Worm (Caenorhabditis elegans) whole organism, L2 larva: Measurements from ENCODE around the gene F49C12.5.
A peak's percentile ranks its signal among the peaks of the same experiment; 100 is the strongest.
"Not testable (repeated sequence)": the region's sequence is repeated elsewhere in the genome, so short reads cannot be mapped to it uniquely, and the experiment has no call there.

Source experiments
- C34F6.9 ChIP-seq: fragments of 150-350 bp; optimal IDR thresholded peaks from 2 replicates; lab custom pipeline; 2014; ENCODE audit warnings: missing biosample characterization, missing genetic modification characterization
- R02D3.7 ChIP-seq: fragments of 150-350 bp; optimal IDR thresholded peaks from 2 replicates; lab custom pipeline; 2014; ENCODE audit warnings: missing biosample characterization, missing genetic modification characterization
- ZK546.5 ChIP-seq: sonication (generic microtip); optimal IDR thresholded peaks from 2 replicates; lab custom pipeline; 2017; ENCODE audit warnings: missing biosample characterization, missing genetic modification characterization
- alr-1 ChIP-seq: fragments of 150-350 bp; optimal IDR thresholded peaks from 2 replicates; lab custom pipeline; 2014; ENCODE audit warnings: missing biosample characterization, missing genetic modification characterization
- ama-1 ChIP-seq: fragments of 150-350 bp; optimal IDR thresholded peaks from 2 replicates; lab custom pipeline; 2018; ENCODE audit warnings: inconsistent platforms
- blmp-1 ChIP-seq: sonication (generic microtip); optimal IDR thresholded peaks from 2 replicates; lab custom pipeline; 2017; ENCODE audit warnings: missing genetic modification characterization, mild to moderate bottlenecking, missing compliant biosample characterization, antibody characterized with exemption, moderate library complexity; ENCODE audit not compliant: insufficient read depth
- ceh-16 ChIP-seq: fragments of 150-350 bp; optimal IDR thresholded peaks from 2 replicates; lab custom pipeline; 2014; ENCODE audit warnings: missing biosample characterization, missing genetic modification characterization
- ceh-82 ChIP-seq: fragments of 150-350 bp; optimal IDR thresholded peaks from 2 replicates; lab custom pipeline; 2014; ENCODE audit warnings: missing biosample characterization, missing genetic modification characterization
- crh-2 ChIP-seq: sonication (generic microtip); optimal IDR thresholded peaks from 2 replicates; lab custom pipeline; 2017; ENCODE audit warnings: missing biosample characterization, missing genetic modification characterization
- dmd-4 ChIP-seq: sonication (generic microtip); optimal IDR thresholded peaks from 2 replicates; lab custom pipeline; 2017; ENCODE audit warnings: missing biosample characterization, missing genetic modification characterization
- egl-27 ChIP-seq: sonication (generic microtip); optimal IDR thresholded peaks from 3 replicates; lab custom pipeline; 2017; ENCODE audit warnings: missing biosample characterization, missing genetic modification reagents, missing genetic modification characterization
- elt-1 ChIP-seq: fragments of 150-350 bp; optimal IDR thresholded peaks from 2 replicates; lab custom pipeline; 2014; ENCODE audit warnings: missing biosample characterization, missing genetic modification characterization
- fos-1 ChIP-seq: fragments of 150-350 bp; optimal IDR thresholded peaks from 2 replicates; lab custom pipeline; 2014; ENCODE audit warnings: missing biosample characterization, missing genetic modification characterization
- gmeb-1 ChIP-seq: fragments of 150-350 bp; optimal IDR thresholded peaks from 2 replicates; lab custom pipeline; 2014; ENCODE audit warnings: missing biosample characterization, missing genetic modification characterization
- lin-11 ChIP-seq: fragments of 150-350 bp; sonication (generic microtip); optimal IDR thresholded peaks from 2 replicates; lab custom pipeline; 2014; ENCODE audit warnings: missing biosample characterization, missing genetic modification characterization, inconsistent platforms, mixed read lengths
- lsy-2 ChIP-seq, 2 experiments: fragments of 150-350 bp in 1 of 2; sonication (generic microtip) in 1 of 2; optimal IDR thresholded peaks; 2 replicates each; lab custom pipeline; 2014 to 2017; ENCODE audit warnings: missing biosample characterization in 2 of 2, missing genetic modification characterization in 2 of 2
- mab-5 ChIP-seq: fragments of 150-350 bp; optimal IDR thresholded peaks from 2 replicates; lab custom pipeline; 2014; ENCODE audit warnings: missing biosample characterization, missing genetic modification characterization
- nhr-129 ChIP-seq: fragments of 150-350 bp; optimal IDR thresholded peaks from 2 replicates; lab custom pipeline; 2014; ENCODE audit warnings: missing biosample characterization, missing genetic modification characterization
- nhr-237 ChIP-seq: fragments of 150-350 bp; optimal IDR thresholded peaks from 2 replicates; lab custom pipeline; 2014; ENCODE audit warnings: missing biosample characterization, missing genetic modification characterization
- nhr-25 ChIP-seq: fragments of 150-350 bp; sonication (generic microtip); optimal IDR thresholded peaks from 3 replicates; lab custom pipeline; 2014; ENCODE audit warnings: missing biosample characterization, missing genetic modification characterization
- peb-1 ChIP-seq: fragments of 150-350 bp; optimal IDR thresholded peaks from 2 replicates; lab custom pipeline; 2014; ENCODE audit warnings: missing biosample characterization, missing genetic modification characterization
- sem-4 ChIP-seq: fragments of 150-350 bp; optimal IDR thresholded peaks from 2 replicates; lab custom pipeline; 2014; ENCODE audit warnings: missing biosample characterization, missing genetic modification reagents, missing genetic modification characterization
- skn-1 ChIP-seq: sonication (generic microtip); optimal IDR thresholded peaks from 2 replicates; lab custom pipeline; 2017; ENCODE audit warnings: missing biosample characterization, missing genetic modification characterization
- sma-3 ChIP-seq: sonication (generic microtip); optimal IDR thresholded peaks from 2 replicates; lab custom pipeline; 2016; ENCODE audit warnings: missing genetic modification reagents, missing genetic modification characterization, missing compliant biosample characterization
- sma-9 ChIP-seq, 2 experiments: fragments of 150-350 bp in 1 of 2; sonication (generic microtip) in 1 of 2; optimal IDR thresholded peaks; 2 replicates each; lab custom pipeline; 2014 to 2016; ENCODE audit warnings: missing genetic modification characterization in 2 of 2, mild to moderate bottlenecking in 1 of 2, missing biosample characterization in 1 of 2, missing compliant biosample characterization in 1 of 2, missing genetic modification reagents in 1 of 2, moderate library complexity in 1 of 2
- snpc-4 ChIP-seq: fragments of 150-350 bp; optimal IDR thresholded peaks from 2 replicates; lab custom pipeline; 2014; ENCODE audit warnings: missing biosample characterization, missing genetic modification characterization
- unc-39 ChIP-seq: fragments of 150-350 bp; optimal IDR thresholded peaks from 2 replicates; lab custom pipeline; 2014; ENCODE audit warnings: missing biosample characterization, missing genetic modification characterization
- unc-55 ChIP-seq: fragments of 150-350 bp; sonication (generic microtip); optimal IDR thresholded peaks from 3 replicates; lab custom pipeline; 2014; ENCODE audit warnings: missing biosample characterization, missing genetic modification reagents, missing genetic modification characterization
- unc-62 ChIP-seq: fragments of 150-350 bp; optimal IDR thresholded peaks from 2 replicates; lab custom pipeline; 2014; ENCODE audit warnings: missing biosample characterization, missing genetic modification reagents, missing genetic modification characterization
- zag-1 ChIP-seq: fragments of 150-350 bp; optimal IDR thresholded peaks from 2 replicates; lab custom pipeline; 2014; ENCODE audit warnings: missing biosample characterization, missing genetic modification characterization
- ztf-11 ChIP-seq: sonication (generic microtip); optimal IDR thresholded peaks from 2 replicates; lab custom pipeline; 2017; ENCODE audit warnings: missing biosample characterization, missing genetic modification characterization

F49C12.5 gene

DNA sequence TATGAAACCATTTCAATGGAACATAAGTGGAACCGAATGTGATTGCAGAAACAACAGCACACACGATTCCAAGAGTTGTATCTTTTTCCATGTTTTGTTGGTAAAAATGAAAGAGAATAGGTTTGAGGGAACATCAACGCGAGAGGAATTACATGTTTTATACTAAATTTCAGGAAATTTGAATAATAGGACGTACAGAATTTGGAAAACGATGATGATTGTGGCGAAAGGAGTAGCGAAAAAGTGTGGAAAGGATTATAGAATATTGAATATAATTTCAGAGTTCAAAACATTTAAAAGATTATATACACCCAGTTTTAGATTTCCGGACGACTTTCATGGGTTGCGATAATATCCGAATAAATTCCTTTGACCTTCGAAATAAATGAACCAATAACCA, 4.3 kb downstream of the F49C12.5 start, which contains the start of gene F49C12.6:
Gene F49C12.6 (minus strand): TSS at position 101 of the 400 bp plus-strand sequence.
- TF ChIP-seq zag-1 (tag; lab: Kevin White, UChicago) (no peak), C34F6.9 (tag; lab: Kevin White, UChicago) (no peak), dmd-4 (tag; lab: Kevin White, UChicago) (no peak), ZK546.5 (tag; lab: Kevin White, UChicago) (no peak), crh-2 (tag; lab: Kevin White, UChicago) (no peak), alr-1 (tag; lab: Kevin White, UChicago) (no peak)

DNA sequence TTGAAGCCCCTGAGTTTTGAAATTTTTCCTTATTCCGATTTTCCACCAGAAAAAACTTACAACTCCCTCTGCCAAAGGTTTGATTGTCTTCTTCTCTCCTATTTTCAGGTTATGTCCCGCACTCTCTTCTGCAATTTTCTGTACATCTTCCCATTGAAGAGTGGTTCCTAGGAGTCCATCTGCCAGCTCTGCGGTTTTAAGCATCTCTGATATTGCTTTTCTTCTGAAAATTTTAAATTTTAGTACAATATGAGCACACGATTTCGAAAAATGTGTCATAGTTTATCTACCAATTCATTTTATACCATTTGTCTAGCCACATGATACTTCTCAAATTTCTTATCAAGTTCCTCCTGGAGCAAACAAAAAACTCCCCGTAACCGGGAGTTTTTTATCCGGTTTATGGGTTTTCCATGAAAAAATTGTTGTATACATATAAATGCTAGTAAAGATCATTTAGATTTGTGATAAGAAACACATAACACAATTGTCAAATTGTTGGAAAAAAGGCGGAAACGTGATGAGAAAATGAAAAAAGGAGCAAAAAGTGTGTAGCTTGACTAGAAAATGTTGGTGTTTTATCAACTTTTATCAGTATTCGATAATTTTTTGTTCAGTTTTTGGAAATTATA, 6.3 kb downstream of the F49C12.5 start:
- TF ChIP-seq fos-1 (tag; lab: Kevin White, UChicago) (peak; percentile 50), unc-39 (tag; lab: Kevin White, UChicago) (no peak)

DNA sequence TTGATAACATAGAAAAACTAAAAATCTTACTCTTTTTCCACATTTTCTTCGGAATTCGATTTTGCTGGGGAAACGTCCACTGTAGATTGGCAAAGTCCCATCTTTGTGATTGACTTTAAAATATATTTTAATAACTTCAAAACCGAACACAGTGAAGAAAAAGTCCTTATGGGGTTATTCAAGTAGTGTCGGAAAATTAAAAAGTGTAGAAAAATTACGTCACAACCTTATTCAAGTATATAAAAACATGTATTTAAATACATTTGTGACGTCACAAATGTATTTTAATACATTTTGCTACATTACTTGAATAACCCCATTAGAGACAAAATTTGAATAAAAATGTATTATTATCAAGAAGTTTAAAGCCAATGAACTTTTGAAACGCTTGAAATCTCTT, 8.1 kb downstream of the F49C12.5 start, which contains the start of gene F49C12.7:
Gene F49C12.7 (minus strand): TSS at position 101 of the 400 bp plus-strand sequence.
- TF ChIP-seq unc-39 (tag; lab: Kevin White, UChicago); crh-2 (tag; lab: Kevin White, UChicago); ama-1 (lab: Kevin White, UChicago): not testable (repeated sequence)

ce11 chrIV:9316068-9316681, 11.5 kb downstream of the F49C12.5 start, which contains the start of the genes F49C12.9 and rpn-7:
Gene F49C12.9 (minus strand): TSS chrIV:9316215.
Gene rpn-7 (plus strand): TSS chrIV:9316631.
- peak; percentile 11 for TF ChIP-seq fos-1 (tag; lab: Kevin White, UChicago)
- peak; percentile 65 for TF ChIP-seq unc-55 (GFP tag; lab: Kevin White, UChicago)
- TF ChIP-seq sma-3 (GFP tag; lab: Kevin White, UChicago), result peak; percentile 6
- no peak for TF ChIP-seq nhr-25 (tag; lab: Kevin White, UChicago)
- TF ChIP-seq snpc-4, result no peak
- no peak for TF ChIP-seq peb-1
- TF ChIP-seq gmeb-1 (tag; lab: Kevin White, UChicago), result peak; percentile 26
- TF ChIP-seq skn-1, result peak; percentile 97
- TF ChIP-seq R02D3.7 (tag; lab: Kevin White, UChicago), result no peak
- peak; percentile 18 for TF ChIP-seq lin-11
- no peak for TF ChIP-seq sma-9 (GFP tag; optimal IDR thresholded peaks at IDR 0.05; lab: Kevin White, UChicago)
- no peak for TF ChIP-seq sma-9 (tag; optimal IDR thresholded peaks at IDR 0.05; lab: Kevin White, UChicago)
- TF ChIP-seq nhr-129 (tag; lab: Kevin White, UChicago), result peak; percentile 61
- TF ChIP-seq lsy-2 (tag; optimal IDR thresholded peaks at IDR 0.05; lab: Kevin White, UChicago), result peak in 1 of 2 experiments; percentile 3
- TF ChIP-seq C34F6.9 (tag; lab: Kevin White, UChicago), result peak; percentile 59
- TF ChIP-seq crh-2 (tag; lab: Kevin White, UChicago), result peak; percentile 5
- TF ChIP-seq ceh-16 (tag; lab: Kevin White, UChicago), result no peak
- no peak for TF ChIP-seq blmp-1

DNA sequence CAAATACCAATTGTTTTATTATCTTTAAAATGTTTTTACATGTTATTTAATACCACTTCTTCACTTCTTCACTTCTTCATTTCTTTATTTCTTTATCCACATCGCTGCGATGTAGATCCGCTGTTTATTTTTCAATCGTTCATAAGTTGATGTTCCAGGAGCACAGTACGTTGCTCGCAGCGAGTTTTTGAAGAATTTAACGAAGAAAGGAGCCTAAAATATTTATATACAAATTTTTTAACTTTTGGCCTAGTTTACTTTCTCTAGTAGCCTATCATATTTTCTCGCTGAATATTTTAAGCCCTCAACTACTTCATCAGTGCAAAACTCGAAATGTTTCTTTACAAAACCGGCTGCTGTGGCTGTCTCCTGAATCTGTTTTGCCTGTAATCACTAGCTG, 13.4 kb downstream of the F49C12.5 start:
- TF ChIP-seq ceh-82 (tag; lab: Kevin White, UChicago) (no peak), nhr-129 (tag; lab: Kevin White, UChicago) (no peak), ceh-16 (tag; lab: Kevin White, UChicago) (no peak), sem-4 (no peak), skn-1 (no peak), nhr-237 (tag; lab: Kevin White, UChicago) (no peak), egl-27 (tag; lab: Kevin White, UChicago) (no peak), lsy-2 (tag; optimal IDR thresholded peaks at IDR 0.05; lab: Kevin White, UChicago) (no peak), gmeb-1 (tag; lab: Kevin White, UChicago) (no peak), unc-39 (tag; lab: Kevin White, UChicago) (no peak), unc-62 (GFP tag; lab: Kevin White, UChicago) (no peak), elt-1 (tag; lab: Kevin White, UChicago) (no peak), ztf-11 (tag; lab: Kevin White, UChicago) (no peak), mab-5 (tag; lab: Kevin White, UChicago) (no peak), blmp-1 (no peak), ZK546.5 (tag; lab: Kevin White, UChicago) (no peak), snpc-4 (no peak)
